Worm (Caenorhabditis elegans): Measurements from ENCODE around the gene W09D6.5.

- TF ChIP-seq nhr-11 (tag; optimal IDR thresholded peaks at IDR 0.05) (no peak), tbx-2 (tag; optimal IDR thresholded peaks at IDR 0.05) (no peak), unc-39 (tag; optimal IDR thresholded peaks at IDR 0.05) (no peak), ceh-9 (tag; optimal IDR thresholded peaks at IDR 0.05) (no peak), pha-4 (tag; optimal IDR thresholded peaks at IDR 0.05) (no peak), ama-1 (optimal IDR thresholded peaks at IDR 0.05) (no peak), unc-62 (GFP tag; optimal IDR thresholded peaks at IDR 0.05) (no peak), elt-1 (tag; optimal IDR thresholded peaks at IDR 0.05) (no peak), mml-1 (tag; optimal IDR thresholded peaks at IDR 0.05) (no peak), ZK546.5 (tag; optimal IDR thresholded peaks at IDR 0.05) (no peak), nhr-28 (tag; optimal IDR thresholded peaks at IDR 0.05) (no peak), fkh-2 (tag; optimal IDR thresholded peaks at IDR 0.05) (no peak), egl-27 (tag; optimal IDR thresholded peaks at IDR 0.05) (no peak)
These were observed 11.6 kb downstream of the W09D6.5 start, which contains the start of gene hmt-1 for ce11 chrIII:11099864-11100263.

Measured in whole organism, L3 larva.